Worm (Caenorhabditis elegans): ENCODE results near the gene F40H3.1.

Gene F40H3.1

DNA sequence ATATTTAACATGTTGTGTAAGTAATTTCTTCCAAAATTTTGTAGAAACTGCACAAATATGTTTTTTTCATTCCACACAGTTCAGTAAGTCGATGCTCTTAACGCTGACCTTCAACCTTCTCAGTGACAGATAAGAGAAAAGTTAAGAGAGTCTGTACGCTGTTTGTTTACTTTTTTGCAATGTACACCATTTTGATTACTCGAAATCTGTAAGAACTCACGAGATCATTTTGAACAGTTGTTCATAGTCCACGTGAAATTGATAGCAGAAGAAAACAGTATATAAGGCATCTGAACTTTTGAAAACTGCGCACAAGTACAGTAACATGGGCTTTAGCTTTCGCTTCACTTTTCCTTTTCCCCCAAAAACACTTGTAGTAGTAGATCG lies 895 bp upstream of the F40H3.1 start:
- TF ChIP-seq jun-1 (tag; optimal IDR thresholded peaks at IDR 0.05) (no peak), pha-4 (tag; optimal IDR thresholded peaks at IDR 0.05) (peak; percentile 83)

- TF ChIP-seq zag-1 (tag; optimal IDR thresholded peaks at IDR 0.05) (no peak), elt-2 (tag; optimal IDR thresholded peaks at IDR 0.05) (peak; percentile 2), nhr-25 (tag; optimal IDR thresholded peaks at IDR 0.05) (no peak), snpc-4 (tag; optimal IDR thresholded peaks at IDR 0.05) (no peak), lsy-12 (tag; optimal IDR thresholded peaks at IDR 0.05) (no peak)
These were observed 921 bp downstream of the F40H3.1 start for ce11 chrII:6180552-6180951.

ce11 chrII:6181337-6181736 lies 1.7 kb downstream of the F40H3.1 start:
- no peak for TF ChIP-seq lsy-12 (tag; optimal IDR thresholded peaks at IDR 0.05)
- TF ChIP-seq nfya-1 (tag; optimal IDR thresholded peaks at IDR 0.05; ENCODE audit: insufficient read depth) = peak; percentile 6
- TF ChIP-seq skn-1 (tag; optimal IDR thresholded peaks at IDR 0.05) = no peak

DNA sequence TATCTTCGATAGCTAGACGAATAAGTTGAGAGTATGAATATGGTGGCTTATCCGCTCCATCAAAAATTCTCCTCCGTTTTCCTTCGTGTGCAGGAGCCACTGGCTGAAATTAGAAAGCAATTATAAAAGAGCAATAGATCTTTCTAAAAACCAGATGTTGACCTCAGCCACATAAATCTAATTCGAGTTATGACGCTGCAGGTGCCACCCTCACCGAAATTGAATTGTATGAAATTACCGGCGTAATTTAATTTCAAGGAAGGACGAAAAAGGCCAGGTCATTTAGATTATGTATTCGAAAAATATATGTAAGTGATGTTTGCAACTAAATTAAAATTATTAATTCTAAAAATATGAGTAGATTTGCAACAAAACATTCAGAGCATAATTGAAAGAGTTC lies 11.1 kb downstream of the F40H3.1 start:
- TF ChIP-seq nhr-12 (tag; optimal IDR thresholded peaks at IDR 0.05) (no peak), ceh-9 (tag; optimal IDR thresholded peaks at IDR 0.05) (no peak)

ce11 chrII:6191293-6191692 lies 11.7 kb downstream of the F40H3.1 start, which contains the start of gene fkh-8:
Gene fkh-8 (minus strand): TSS chrII:6191393.
- no peak for TF ChIP-seq lsy-12 (tag; optimal IDR thresholded peaks at IDR 0.05)
- no peak for TF ChIP-seq ceh-28 (tag; optimal IDR thresholded peaks at IDR 0.05)
- no peak for TF ChIP-seq ZK546.5 (tag; optimal IDR thresholded peaks at IDR 0.05)
- TF ChIP-seq fkh-2 (tag; optimal IDR thresholded peaks at IDR 0.05) = no peak
- TF ChIP-seq ceh-82 (tag; optimal IDR thresholded peaks at IDR 0.05) = no peak
- TF ChIP-seq mml-1 (tag; optimal IDR thresholded peaks at IDR 0.05) = no peak
- no peak for TF ChIP-seq nhr-67 (tag; optimal IDR thresholded peaks at IDR 0.05)
- no peak for TF ChIP-seq nhr-77 (tag; optimal IDR thresholded peaks at IDR 0.05)
- no peak for TF ChIP-seq nhr-43 (tag; optimal IDR thresholded peaks at IDR 0.05; ENCODE audit: poor library complexity, severe bottlenecking)
- TF ChIP-seq unc-39 (tag; optimal IDR thresholded peaks at IDR 0.05) = no peak
- no peak for TF ChIP-seq R02D3.7 (tag; optimal IDR thresholded peaks at IDR 0.05)
- no peak for TF ChIP-seq nhr-12 (tag; optimal IDR thresholded peaks at IDR 0.05)
- TF ChIP-seq egl-27 (tag; optimal IDR thresholded peaks at IDR 0.05) = no peak
- TF ChIP-seq jun-1 (tag; optimal IDR thresholded peaks at IDR 0.05) = no peak
- no peak for TF ChIP-seq nfya-1 (tag; optimal IDR thresholded peaks at IDR 0.05; ENCODE audit: insufficient read depth)
- no peak for TF ChIP-seq lin-15B (tag; optimal IDR thresholded peaks at IDR 0.05)
- no peak for TF ChIP-seq daf-12 (tag; optimal IDR thresholded peaks at IDR 0.05)

ce11 chrII:6192484-6192883 lies 12.9 kb downstream of the F40H3.1 start, which contains the start of gene cpb-2:
Gene cpb-2 (plus strand): TSS chrII:6192784.
- TF ChIP-seq elt-3 (tag; optimal IDR thresholded peaks at IDR 0.05) = no peak
- no peak for TF ChIP-seq nfya-1 (tag; optimal IDR thresholded peaks at IDR 0.05; ENCODE audit: insufficient read depth)
- TF ChIP-seq pha-4 (tag; optimal IDR thresholded peaks at IDR 0.05) = no peak
- no peak for TF ChIP-seq nhr-76 (tag; optimal IDR thresholded peaks at IDR 0.05)
- TF ChIP-seq tbx-2 (tag; optimal IDR thresholded peaks at IDR 0.05) = no peak
- TF ChIP-seq snpc-4 (tag; optimal IDR thresholded peaks at IDR 0.05) = no peak
- no peak for TF ChIP-seq daf-12 (tag; optimal IDR thresholded peaks at IDR 0.05)
- no peak for TF ChIP-seq ceh-28 (tag; optimal IDR thresholded peaks at IDR 0.05)
- no peak for TF ChIP-seq nhr-77 (tag; optimal IDR thresholded peaks at IDR 0.05)
- no peak for TF ChIP-seq nhr-11 (tag; optimal IDR thresholded peaks at IDR 0.05)
- no peak for TF ChIP-seq egl-27 (tag; optimal IDR thresholded peaks at IDR 0.05)

ce11 chrII:6196875-6197274 lies 17.2 kb downstream of the F40H3.1 start, which contains the start of the genes rbmx-2 and C30B5.2:
Gene rbmx-2 (minus strand): TSS chrII:6196948.
Gene C30B5.2 (plus strand): TSS chrII:6197180.
- TF ChIP-seq ZK546.5 (tag; optimal IDR thresholded peaks at IDR 0.05) (no peak), eor-1 (tag; optimal IDR thresholded peaks at IDR 0.05) (no peak), fkh-10 (GFP tag; optimal IDR thresholded peaks at IDR 0.05) (no peak), fkh-2 (tag; optimal IDR thresholded peaks at IDR 0.05) (no peak), ceh-28 (tag; optimal IDR thresholded peaks at IDR 0.05) (no peak), ceh-9 (tag; optimal IDR thresholded peaks at IDR 0.05) (no peak), R02D3.7 (tag; optimal IDR thresholded peaks at IDR 0.05) (no peak), nhr-67 (tag; optimal IDR thresholded peaks at IDR 0.05) (no peak), ztf-4 (tag; optimal IDR thresholded peaks at IDR 0.05) (no peak), egl-27 (tag; optimal IDR thresholded peaks at IDR 0.05) (no peak), unc-39 (tag; optimal IDR thresholded peaks at IDR 0.05) (no peak), jun-1 (tag; optimal IDR thresholded peaks at IDR 0.05) (no peak), nhr-76 (tag; optimal IDR thresholded peaks at IDR 0.05) (no peak), nhr-25 (tag; optimal IDR thresholded peaks at IDR 0.05) (peak; percentile 28), zag-1 (tag; optimal IDR thresholded peaks at IDR 0.05) (no peak), nhr-43 (tag; optimal IDR thresholded peaks at IDR 0.05; ENCODE audit: poor library complexity, severe bottlenecking) (peak; percentile 8), nhr-11 (tag; optimal IDR thresholded peaks at IDR 0.05) (no peak), daf-12 (tag; optimal IDR thresholded peaks at IDR 0.05) (no peak), sea-2 (GFP tag; optimal IDR thresholded peaks at IDR 0.05) (peak; percentile 15), elt-2 (tag; optimal IDR thresholded peaks at IDR 0.05) (no peak), mdl-1 (tag; optimal IDR thresholded peaks at IDR 0.05) (no peak), snpc-4 (tag; optimal IDR thresholded peaks at IDR 0.05) (no peak), lin-15B (tag; optimal IDR thresholded peaks at IDR 0.05) (peak; percentile 16), tbx-2 (tag; optimal IDR thresholded peaks at IDR 0.05) (no peak), pqm-1 (tag; optimal IDR thresholded peaks at IDR 0.05) (no peak), hmg-11 (tag; optimal IDR thresholded peaks at IDR 0.05) (peak; percentile 79), aly-2 (tag; optimal IDR thresholded peaks at IDR 0.05) (no peak), lin-39 (tag; optimal IDR thresholded peaks at IDR 0.05) (peak; percentile 44), pha-4 (tag; optimal IDR thresholded peaks at IDR 0.05) (no peak)
